Worm (Caenorhabditis elegans) whole organism, L1 larva: ENCODE results near the gene F43B10.1.
A peak's percentile ranks its signal among the peaks of the same experiment; 100 is the strongest.

Experiments used
- ama-1 ChIP-seq: fragments of 150-350 bp; optimal IDR thresholded peaks from 2 replicates; lab custom pipeline; 2014
- ces-1 ChIP-seq: fragments of 150-350 bp; optimal IDR thresholded peaks from 2 replicates; lab custom pipeline; 2014; ENCODE audit warnings: missing biosample characterization, missing genetic modification reagents, missing genetic modification characterization
- fkh-10 ChIP-seq: sonication (generic microtip); optimal IDR thresholded peaks from 2 replicates; lab custom pipeline; 2017; ENCODE audit warnings: missing biosample characterization, missing genetic modification reagents, missing genetic modification characterization
- fos-1 ChIP-seq: fragments of 150-350 bp; optimal IDR thresholded peaks from 2 replicates; lab custom pipeline; 2014; ENCODE audit warnings: missing biosample characterization, missing genetic modification characterization
- lin-39 ChIP-seq: fragments of 150-350 bp; optimal IDR thresholded peaks from 2 replicates; lab custom pipeline; 2014; ENCODE audit warnings: missing biosample characterization, missing genetic modification reagents, missing genetic modification characterization
- nhr-12 ChIP-seq: sonication (generic microtip); optimal IDR thresholded peaks from 2 replicates; lab custom pipeline; 2017; ENCODE audit warnings: missing biosample characterization, missing genetic modification characterization
- nhr-28 ChIP-seq: fragments of 150-350 bp; optimal IDR thresholded peaks from 2 replicates; lab custom pipeline; 2014; ENCODE audit warnings: missing biosample characterization, missing genetic modification characterization
- pqm-1 ChIP-seq: sonication (generic microtip); optimal IDR thresholded peaks from 3 replicates; lab custom pipeline; 2017; ENCODE audit warnings: missing biosample characterization, missing genetic modification characterization
- rnt-1 ChIP-seq: sonication (generic microtip); optimal IDR thresholded peaks from 2 replicates; lab custom pipeline; 2016; ENCODE audit warnings: mild to moderate bottlenecking, missing genetic modification characterization, moderate library complexity, missing compliant biosample characterization
- skn-1 ChIP-seq: fragments of 150-350 bp; optimal IDR thresholded peaks from 2 replicates; lab custom pipeline; 2014; ENCODE audit warnings: missing biosample characterization, missing genetic modification characterization
- unc-62 ChIP-seq: fragments of 150-350 bp; optimal IDR thresholded peaks from 2 replicates; lab custom pipeline; 2014; ENCODE audit warnings: missing biosample characterization, missing genetic modification reagents, missing genetic modification characterization
- zag-1 ChIP-seq: fragments of 150-350 bp; optimal IDR thresholded peaks from 2 replicates; lab custom pipeline; 2014; ENCODE audit warnings: missing biosample characterization, missing genetic modification characterization
- ztf-11 ChIP-seq, 2 experiments: sonication (generic microtip); optimal IDR thresholded peaks; 2 replicates each; lab custom pipeline; 2016 to 2017; ENCODE audit warnings: missing genetic modification characterization in 2 of 2, missing biosample characterization in 1 of 2, missing compliant biosample characterization in 1 of 2

- TF ChIP-seq nhr-28 (tag; lab: Kevin White, UChicago): no peak
- no peak for TF ChIP-seq nhr-12 (tag; lab: Kevin White, UChicago)
- TF ChIP-seq ama-1 (lab: Kevin White, UChicago): no peak
- no peak for TF ChIP-seq lin-39
- no peak for TF ChIP-seq skn-1 (tag; lab: Kevin White, UChicago)
- TF ChIP-seq rnt-1 (tag; lab: Kevin White, UChicago): peak; percentile 71
- TF ChIP-seq zag-1: no peak
- no peak for TF ChIP-seq pqm-1 (tag; lab: Kevin White, UChicago)
- no peak for TF ChIP-seq fos-1
- no peak for TF ChIP-seq ztf-11 (tag; optimal IDR thresholded peaks at IDR 0.05; lab: Kevin White, UChicago)
- TF ChIP-seq ces-1 (GFP tag; lab: Kevin White, UChicago): no peak
- no peak for TF ChIP-seq unc-62 (GFP tag; lab: Kevin White, UChicago)
- TF ChIP-seq fkh-10 (GFP tag; lab: Kevin White, UChicago): no peak
Observed at ce11 chrX:16611333-16612043, 51.1 kb downstream of the F43B10.1 start.
